Fruit fly (Drosophila melanogaster) whole organism, pupa: ENCODE measurements around the gene CG6833.

Experiments
- CG14655 ChIP-seq: fragments of 200-800 bp; sonication (Bioruptor generic); optimal IDR thresholded peaks from 3 replicates; lab custom pipeline; 2017; ENCODE audit warnings: mild to moderate bottlenecking, missing biosample characterization, missing genetic modification reagents, missing genetic modification characterization
- CG34367 ChIP-seq: fragments of 200-800 bp; sonication (Bioruptor generic); optimal IDR thresholded peaks from 2 replicates; lab custom pipeline; 2018; ENCODE audit warnings: missing biosample characterization, mild to moderate bottlenecking, missing genetic modification characterization
- CG4496 ChIP-seq: fragments of 200-800 bp; sonication (Bioruptor generic); IDR thresholded peaks from 3 replicates; pipeline ENCODE4 v1.3.6; 2022; ENCODE audit warnings: missing biosample characterization, missing genetic modification characterization
- CG9948 ChIP-seq: fragments of 200-800 bp; sonication (Bioruptor generic); optimal IDR thresholded peaks from 2 replicates; lab custom pipeline; 2018; ENCODE audit warnings: missing biosample characterization, mild to moderate bottlenecking, missing genetic modification characterization, moderate library complexity
- Snoo ChIP-seq: fragments of 200-800 bp; sonication (Bioruptor generic); optimal IDR thresholded peaks from 3 replicates; lab custom pipeline; 2017; ENCODE audit warnings: missing biosample characterization, mild to moderate bottlenecking, missing genetic modification characterization, inconsistent platforms
- fd96Ca ChIP-seq: fragments of 200-800 bp; sonication (Bioruptor generic); IDR thresholded peaks from 3 replicates; pipeline ENCODE4 v1.3.6; 2022; ENCODE audit warnings: missing biosample characterization, missing genetic modification characterization
- gl ChIP-seq: fragments of 200-800 bp; sonication (Bioruptor generic); optimal IDR thresholded peaks from 2 replicates; lab custom pipeline; 2018; ENCODE audit warnings: missing biosample characterization, mild to moderate bottlenecking, missing genetic modification characterization
- rn ChIP-seq: fragments of 200-800 bp; sonication (Bioruptor generic); IDR thresholded peaks from 2 replicates; pipeline ENCODE4 v1.3.6; 2022; ENCODE audit warnings: missing biosample characterization, missing genetic modification characterization

DNA sequence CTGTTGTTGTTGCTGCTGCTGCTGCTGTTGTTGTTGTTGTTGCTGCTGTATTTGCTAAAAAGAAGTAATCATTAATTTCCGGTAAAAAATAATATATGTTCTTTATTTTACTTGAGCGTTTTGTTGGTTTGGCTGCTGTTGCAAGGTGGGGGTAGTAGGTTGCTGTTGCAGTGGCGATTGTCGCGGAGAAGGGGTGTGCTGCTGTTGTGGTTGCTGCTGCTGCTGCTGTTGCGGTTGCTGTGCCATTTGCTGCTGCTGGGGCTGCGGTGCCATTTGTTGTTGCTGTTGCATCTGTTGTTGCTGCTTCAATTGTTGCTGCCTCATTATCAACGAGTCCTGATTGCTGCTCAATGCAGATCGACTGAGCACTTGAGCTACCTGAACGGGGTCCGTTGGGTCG lies 25.3 kb upstream of the CG6833 start:
- no peak for TF ChIP-seq CG34367 (tag; lab: Kevin White, UChicago)
- no peak for TF ChIP-seq Snoo
- no peak for TF ChIP-seq CG4496 (GFP tag; lab: Robert Waterston, UW)
- TF ChIP-seq CG14655 (GFP tag; lab: Kevin White, UChicago) = no peak
- TF ChIP-seq gl (tag; lab: Kevin White, UChicago) = no peak
- TF ChIP-seq fd96Ca (GFP tag; lab: Robert Waterston, UW) = no peak
- no peak for TF ChIP-seq rn (GFP tag; lab: Robert Waterston, UW)
- TF ChIP-seq CG9948 (tag; lab: Kevin White, UChicago) = no peak
